Worm (Caenorhabditis elegans): ENCODE data around the gene tbx-31.

tbx-31 gene

DNA sequence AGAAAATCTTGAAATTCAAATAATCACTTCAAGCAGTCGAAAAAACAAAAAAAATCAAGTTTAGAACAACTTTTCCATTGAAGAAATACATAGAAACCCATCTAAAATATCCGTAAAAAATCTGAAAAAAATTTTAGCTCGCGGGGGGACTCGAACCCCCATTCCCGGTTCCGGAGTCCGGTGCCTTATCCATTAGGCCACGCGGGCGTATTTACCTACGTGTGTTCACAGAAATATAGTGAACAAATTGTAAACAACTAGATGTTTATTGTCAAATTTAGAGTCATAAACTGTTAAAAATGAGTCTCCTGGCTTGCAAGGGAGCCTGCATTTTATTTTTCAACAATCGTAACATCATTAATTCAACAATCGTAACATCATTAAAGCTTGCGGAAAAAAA is 44.2 kb downstream of the tbx-31 start:
- no peak for TF ChIP-seq flt-1 (GFP tag; IDR thresholded peaks at IDR 0.05)
- TF ChIP-seq scrt-1 (GFP tag; IDR thresholded peaks at IDR 0.05), result no peak
- no peak for TF ChIP-seq B0310.2 (tag; optimal IDR thresholded peaks at IDR 0.05)
- TF ChIP-seq tbx-37 (GFP tag; conservative IDR thresholded peaks at IDR 0.05), result no peak
- TF ChIP-seq tra-4 (tag; optimal IDR thresholded peaks at IDR 0.05), result no peak
- TF ChIP-seq aly-1 (tag; optimal IDR thresholded peaks at IDR 0.05), result no peak
- no peak for TF ChIP-seq F13C5.2 (tag; optimal IDR thresholded peaks at IDR 0.05)
- no peak for TF ChIP-seq ets-7 (tag; optimal IDR thresholded peaks at IDR 0.05)
- TF ChIP-seq hnd-1 (tag; optimal IDR thresholded peaks at IDR 0.05), result no peak

DNA sequence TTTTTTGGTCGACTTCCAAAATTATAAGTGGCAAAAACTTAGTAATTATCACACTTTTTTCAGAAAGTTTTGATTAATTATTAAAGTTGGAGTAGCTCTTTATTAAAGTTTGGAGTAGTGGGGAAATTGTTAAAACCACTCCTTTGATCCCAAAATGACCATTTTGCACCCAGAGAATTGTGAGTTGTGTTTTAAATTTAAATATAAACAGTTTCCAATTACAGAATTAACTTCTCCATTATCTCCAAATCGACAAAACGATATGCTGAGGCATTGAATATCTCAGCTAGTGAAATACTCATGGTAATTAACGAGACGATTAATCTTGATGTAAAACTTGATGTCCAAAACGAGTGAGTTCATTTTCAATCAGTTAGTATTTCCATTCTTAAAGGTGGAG is 46.1 kb downstream of the tbx-31 start, which contains the start of gene fbxb-58:
TSS of gene fbxb-58 (plus strand) at position 301 of the 400 bp plus-strand sequence.
- TF ChIP-seq ama-1 (optimal IDR thresholded peaks at IDR 0.05), result no peak
- no peak for TF ChIP-seq tbx-11 (GFP tag; IDR thresholded peaks at IDR 0.05)
- TF ChIP-seq tra-4 (tag; optimal IDR thresholded peaks at IDR 0.05), result no peak
- no peak for TF ChIP-seq ets-7 (tag; optimal IDR thresholded peaks at IDR 0.05)

DNA sequence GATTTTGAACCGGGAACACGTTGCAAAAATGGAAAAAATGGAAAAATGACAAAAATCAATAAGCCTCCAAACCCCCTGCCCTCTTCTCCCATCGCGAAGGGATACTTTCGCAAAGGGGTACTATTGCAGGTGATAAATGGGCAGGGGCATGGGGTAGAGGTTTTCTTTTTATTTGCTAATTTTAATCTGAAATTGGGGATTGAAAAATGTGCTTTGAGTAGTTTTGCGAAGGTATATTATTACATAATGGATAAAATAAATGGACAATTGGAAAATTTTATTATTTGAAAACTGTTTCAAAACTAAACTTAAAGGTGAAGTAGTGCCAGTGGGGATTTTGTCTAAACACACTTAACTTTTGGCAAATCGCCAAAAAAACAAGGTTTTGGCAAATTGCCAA is 46.9 kb downstream of the tbx-31 start:
- peak; percentile 11 for TF ChIP-seq hnd-1 (tag; optimal IDR thresholded peaks at IDR 0.05)
- TF ChIP-seq tra-4 (tag; optimal IDR thresholded peaks at IDR 0.05), result no peak
- peak; percentile 67; the same call in 1 of the 2 replicates for TF ChIP-seq scrt-1 (GFP tag; IDR thresholded peaks at IDR 0.05)
- TF ChIP-seq B0310.2 (tag; optimal IDR thresholded peaks at IDR 0.05), result no peak
- no peak for TF ChIP-seq aly-1 (tag; optimal IDR thresholded peaks at IDR 0.05)
- TF ChIP-seq pes-1 (GFP tag; IDR thresholded peaks at IDR 0.05), result peak; percentile 71
- no peak for TF ChIP-seq ceh-36 (tag; optimal IDR thresholded peaks at IDR 0.05)
- TF ChIP-seq flt-1 (GFP tag; IDR thresholded peaks at IDR 0.05), result peak; percentile 48
- TF ChIP-seq hmg-4 (GFP tag; optimal IDR thresholded peaks at IDR 0.05), result peak; percentile 80
- TF ChIP-seq ceh-13 (GFP tag; optimal IDR thresholded peaks at IDR 0.05), result no peak
- peak; percentile 77 for TF ChIP-seq F13C5.2 (tag; optimal IDR thresholded peaks at IDR 0.05)
- TF ChIP-seq ama-1 (optimal IDR thresholded peaks at IDR 0.05), result no peak
- TF ChIP-seq hmbx-1 (tag; optimal IDR thresholded peaks at IDR 0.05), result no peak
- TF ChIP-seq tbx-11 (GFP tag; IDR thresholded peaks at IDR 0.05), result 0 out of 2 replicates have a peak, but pooled peaks have one; percentile 46
- TF ChIP-seq sea-1 (GFP tag; conservative IDR thresholded peaks at IDR 0.05), result 0 out of 2 replicates have a peak, but pooled peaks have one; percentile 42
- TF ChIP-seq tbx-37 (GFP tag; conservative IDR thresholded peaks at IDR 0.05), result peak; percentile 53
- no peak for TF ChIP-seq ets-7 (tag; optimal IDR thresholded peaks at IDR 0.05)

DNA sequence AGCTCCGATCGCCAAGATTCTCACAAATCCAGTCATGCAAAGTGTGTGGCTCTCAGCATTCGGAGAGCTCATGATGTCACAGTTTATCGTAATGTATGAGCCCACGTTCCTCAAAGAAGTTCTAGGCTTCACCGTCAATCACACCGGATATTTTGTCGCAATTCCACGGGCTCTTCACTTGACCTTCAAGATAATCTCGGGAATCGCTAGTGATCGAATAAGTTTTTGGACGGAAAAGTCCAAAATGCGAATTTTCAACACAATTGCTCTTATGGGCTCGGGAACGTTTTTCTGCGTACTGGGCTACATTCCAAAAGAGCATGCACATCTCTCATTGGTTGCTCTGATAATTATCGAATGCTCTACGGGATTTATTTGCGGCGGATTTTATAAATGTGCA is 50.9 kb downstream of the tbx-31 start:
- TF ChIP-seq hnd-1 (tag; optimal IDR thresholded peaks at IDR 0.05), result no peak
- no peak for TF ChIP-seq hmg-4 (GFP tag; optimal IDR thresholded peaks at IDR 0.05)
- no peak for TF ChIP-seq tbx-37 (GFP tag; conservative IDR thresholded peaks at IDR 0.05)
- no peak for TF ChIP-seq ama-1 (optimal IDR thresholded peaks at IDR 0.05)
- no peak for TF ChIP-seq tbx-11 (GFP tag; IDR thresholded peaks at IDR 0.05)
- TF ChIP-seq scrt-1 (GFP tag; IDR thresholded peaks at IDR 0.05), result no peak

Measured in whole organism, early embryonic.